Worm (Caenorhabditis elegans) whole organism, L1 larva: ENCODE measurements around the gene dmd-10.

ENCODE experiments used
- C04F5.9 ChIP-seq: sonication (generic microtip); optimal IDR thresholded peaks from 2 replicates; lab custom pipeline; 2016; ENCODE audit warnings: missing genetic modification characterization, missing compliant biosample characterization
- C34B4.2 ChIP-seq: sonication (generic microtip); optimal IDR thresholded peaks from 2 replicates; lab custom pipeline; 2017; ENCODE audit warnings: mild to moderate bottlenecking, missing genetic modification characterization, missing compliant biosample characterization
- F16B12.6 ChIP-seq: fragments of 150-350 bp; optimal IDR thresholded peaks from 2 replicates; lab custom pipeline; 2014; ENCODE audit warnings: missing biosample characterization, missing genetic modification characterization
- Y116A8C.19 ChIP-seq: sonication (generic microtip); optimal IDR thresholded peaks from 2 replicates; lab custom pipeline; 2016; ENCODE audit warnings: missing compliant biosample characterization, missing genetic modification characterization, borderline replicate concordance
- aha-1 ChIP-seq: fragments of 150-350 bp; optimal IDR thresholded peaks from 2 replicates; lab custom pipeline; 2014; ENCODE audit warnings: missing biosample characterization, missing genetic modification characterization
- alr-1 ChIP-seq: fragments of 200-800 bp; sonication (Bioruptor generic); optimal IDR thresholded peaks from 2 replicates; lab custom pipeline; 2018; ENCODE audit warnings: borderline replicate concordance, mild to moderate bottlenecking, missing genetic modification characterization, missing compliant biosample characterization
- aly-2 ChIP-seq: fragments of 150-350 bp; optimal IDR thresholded peaks from 2 replicates; lab custom pipeline; 2014; ENCODE audit warnings: missing biosample characterization, missing genetic modification characterization
- ama-1 ChIP-seq: fragments of 150-350 bp; optimal IDR thresholded peaks from 2 replicates; lab custom pipeline; 2014
- blmp-1 ChIP-seq: fragments of 150-350 bp; optimal IDR thresholded peaks from 2 replicates; lab custom pipeline; 2014; ENCODE audit warnings: missing biosample characterization, missing genetic modification characterization
- ceh-8 ChIP-seq: fragments of 200-800 bp; sonication (Bioruptor generic); optimal IDR thresholded peaks from 2 replicates; lab custom pipeline; 2018; ENCODE audit warnings: mild to moderate bottlenecking, missing genetic modification characterization, moderate library complexity, missing compliant biosample characterization
- ceh-88 ChIP-seq: fragments of 200-800 bp; sonication (Bioruptor generic); IDR thresholded peaks from 2 replicates; pipeline ENCODE4 v1.3.6; 2022; ENCODE audit warnings: missing genetic modification characterization, missing compliant biosample characterization
- ceh-90 ChIP-seq: sonication (generic microtip); optimal IDR thresholded peaks from 2 replicates; lab custom pipeline; 2016; ENCODE audit warnings: missing genetic modification characterization, missing compliant biosample characterization
- ces-1 ChIP-seq: fragments of 150-350 bp; optimal IDR thresholded peaks from 2 replicates; lab custom pipeline; 2014; ENCODE audit warnings: missing biosample characterization, missing genetic modification reagents, missing genetic modification characterization
- efl-1 ChIP-seq, 4 experiments: fragments of 150-350 bp; optimal IDR thresholded peaks in 3 of 4; peaks in 1 of 4; 1 replicate in 1 of 4; 2 replicates in 3 of 4; lab custom pipeline; 2014; ENCODE audit warnings: missing biosample characterization in 2 of 4, missing genetic modification characterization in 2 of 4, missing genetic modification reagents in 2 of 4
- egl-13 ChIP-seq: sonication (generic microtip); optimal IDR thresholded peaks from 2 replicates; lab custom pipeline; 2016; ENCODE audit warnings: missing genotype, missing genetic modification reagents, missing genetic modification characterization, missing compliant biosample characterization
- elt-2 ChIP-seq: sonication (generic microtip); optimal IDR thresholded peaks from 2 replicates; lab custom pipeline; 2016; ENCODE audit warnings: missing genetic modification characterization, mild to moderate bottlenecking, inconsistent platforms, missing compliant biosample characterization, missing genetic modification reagents
- fkh-10 ChIP-seq: sonication (generic microtip); optimal IDR thresholded peaks from 2 replicates; lab custom pipeline; 2017; ENCODE audit warnings: missing biosample characterization, missing genetic modification reagents, missing genetic modification characterization
- lin-13 ChIP-seq: fragments of 150-350 bp; optimal IDR thresholded peaks from 2 replicates; lab custom pipeline; 2014; ENCODE audit warnings: missing biosample characterization, missing genetic modification reagents, missing genetic modification characterization
- lin-14 ChIP-seq: fragments of 200-800 bp; sonication (Bioruptor generic); optimal IDR thresholded peaks from 2 replicates; lab custom pipeline; 2018; ENCODE audit warnings: mild to moderate bottlenecking, missing genetic modification characterization, moderate library complexity, missing compliant biosample characterization
- lin-15B ChIP-seq: fragments of 150-350 bp; sonication (generic microtip); optimal IDR thresholded peaks from 3 replicates; lab custom pipeline; 2014; ENCODE audit warnings: missing biosample characterization, missing genetic modification characterization
- lir-3 ChIP-seq: sonication (generic microtip); optimal IDR thresholded peaks from 2 replicates; lab custom pipeline; 2016; ENCODE audit warnings: mild to moderate bottlenecking, missing genetic modification characterization, moderate library complexity, missing compliant biosample characterization; ENCODE audit not compliant: poor library complexity
- lsy-2 ChIP-seq, 2 experiments: fragments of 150-350 bp; optimal IDR thresholded peaks; 2 replicates each; lab custom pipeline; 2014; ENCODE audit warnings: missing biosample characterization in 2 of 2, missing genetic modification characterization in 2 of 2
- mdl-1 ChIP-seq, 2 experiments: fragments of 150-350 bp; optimal IDR thresholded peaks; 2 replicates each; lab custom pipeline; 2014 to 2017; ENCODE audit warnings: missing biosample characterization in 2 of 2, missing genetic modification characterization in 2 of 2, inconsistent platforms in 1 of 2
- mep-1 ChIP-seq: fragments of 150-350 bp; optimal IDR thresholded peaks from 2 replicates; lab custom pipeline; 2014; ENCODE audit warnings: missing biosample characterization, missing genetic modification characterization
- nhr-12 ChIP-seq: sonication (generic microtip); optimal IDR thresholded peaks from 2 replicates; lab custom pipeline; 2017; ENCODE audit warnings: missing biosample characterization, missing genetic modification characterization
- nhr-19 ChIP-seq: fragments of 200-800 bp; sonication (Bioruptor generic); conservative IDR thresholded peaks from 2 replicates; pipeline ENCODE4 v1.3.6; 2022; ENCODE audit warnings: missing genetic modification characterization, missing compliant biosample characterization
- nhr-20 ChIP-seq: sonication (generic microtip); optimal IDR thresholded peaks from 2 replicates; lab custom pipeline; 2016; ENCODE audit warnings: mild to moderate bottlenecking, missing genetic modification characterization, missing compliant biosample characterization
- nhr-237 ChIP-seq: fragments of 150-350 bp; optimal IDR thresholded peaks from 2 replicates; lab custom pipeline; 2014; ENCODE audit warnings: missing biosample characterization, missing genetic modification characterization
- nhr-28 ChIP-seq: fragments of 150-350 bp; optimal IDR thresholded peaks from 2 replicates; lab custom pipeline; 2014; ENCODE audit warnings: missing biosample characterization, missing genetic modification characterization
- nhr-71 ChIP-seq: sonication (generic microtip); optimal IDR thresholded peaks from 2 replicates; lab custom pipeline; 2016; ENCODE audit warnings: mild to moderate bottlenecking, missing genetic modification characterization, moderate library complexity, missing compliant biosample characterization
- nhr-76 ChIP-seq: sonication (generic microtip); optimal IDR thresholded peaks from 2 replicates; lab custom pipeline; 2017; ENCODE audit warnings: missing biosample characterization, missing genetic modification characterization
- nhr-77 ChIP-seq: fragments of 150-350 bp; optimal IDR thresholded peaks from 2 replicates; lab custom pipeline; 2014; ENCODE audit warnings: missing biosample characterization, missing genetic modification characterization
- nhr-90 ChIP-seq: sonication (generic microtip); optimal IDR thresholded peaks from 2 replicates; lab custom pipeline; 2016; ENCODE audit warnings: mild to moderate bottlenecking, missing genetic modification characterization, missing compliant biosample characterization; ENCODE audit not compliant: poor library complexity
- pax-3 ChIP-seq: fragments of 200-800 bp; sonication (Bioruptor generic); optimal IDR thresholded peaks from 2 replicates; lab custom pipeline; 2018; ENCODE audit warnings: mild to moderate bottlenecking, missing genetic modification characterization, moderate library complexity, missing compliant biosample characterization
- skn-1 ChIP-seq: fragments of 150-350 bp; optimal IDR thresholded peaks from 2 replicates; lab custom pipeline; 2014; ENCODE audit warnings: missing biosample characterization, missing genetic modification characterization
- snu-23 ChIP-seq: sonication (generic microtip); optimal IDR thresholded peaks from 2 replicates; lab custom pipeline; 2016; ENCODE audit warnings: missing genetic modification characterization, missing compliant biosample characterization
- tbx-2 ChIP-seq: sonication (generic microtip); optimal IDR thresholded peaks from 2 replicates; lab custom pipeline; 2016; ENCODE audit warnings: missing genetic modification characterization, missing compliant biosample characterization
- unc-130 ChIP-seq: fragments of 150-350 bp; optimal IDR thresholded peaks from 2 replicates; lab custom pipeline; 2017; ENCODE audit warnings: missing biosample characterization, missing genetic modification characterization, inconsistent platforms
- unc-86 ChIP-seq: sonication (generic microtip); optimal IDR thresholded peaks from 2 replicates; lab custom pipeline; 2016; ENCODE audit warnings: missing genetic modification characterization, missing compliant biosample characterization
- unc-98 ChIP-seq: fragments of 200-800 bp; sonication (Bioruptor generic); IDR thresholded peaks from 2 replicates; pipeline ENCODE4 v1.3.6; 2022; ENCODE audit warnings: missing genetic modification characterization, missing compliant biosample characterization
- xbp-1 ChIP-seq: sonication (generic microtip); optimal IDR thresholded peaks from 2 replicates; lab custom pipeline; 2016; ENCODE audit warnings: missing genetic modification characterization, missing compliant biosample characterization
- zag-1 ChIP-seq: fragments of 150-350 bp; optimal IDR thresholded peaks from 2 replicates; lab custom pipeline; 2014; ENCODE audit warnings: missing biosample characterization, missing genetic modification characterization
- zip-4 ChIP-seq: fragments of 200-800 bp; sonication (Bioruptor generic); optimal IDR thresholded peaks from 2 replicates; lab custom pipeline; 2018; ENCODE audit warnings: mild to moderate bottlenecking, missing genetic modification characterization, moderate library complexity, missing compliant biosample characterization
- ztf-4 ChIP-seq: fragments of 150-350 bp; optimal IDR thresholded peaks from 2 replicates; lab custom pipeline; 2014; ENCODE audit warnings: missing biosample characterization, missing genetic modification characterization

The dmd-10 gene

ce11 chrV:13212584-13212983, 23.8 kb downstream of the dmd-10 start (continued):
- TF ChIP-seq mdl-1 (tag; optimal IDR thresholded peaks at IDR 0.05; lab: Kevin White, UChicago) (peak in 1 of 2 experiments; percentile 61), aly-2 (no peak), zag-1 (no peak), zip-4 (GFP tag; lab: Kevin White, UChicago) (no peak), pax-3 (tag; lab: Kevin White, UChicago) (peak; percentile 70)

ce11 chrV:13209567-13209966, 26.8 kb downstream of the dmd-10 start, which contains the start of gene F57B1.6:
Gene F57B1.6, plus strand, starts transcription at chrV:13209645.
- no peak for TF ChIP-seq Y116A8C.19 (tag; lab: Kevin White, UChicago)
- no peak for TF ChIP-seq nhr-12
- no peak for TF ChIP-seq nhr-28 (tag; lab: Kevin White, UChicago)
- no peak for TF ChIP-seq C04F5.9 (tag; lab: Kevin White, UChicago)

- TF ChIP-seq nhr-77 (tag; lab: Kevin White, UChicago) (no peak), lin-14 (GFP tag; lab: Kevin White, UChicago) (peak; percentile 39), nhr-19 (GFP tag; lab: Robert Waterston, UW) (no peak), xbp-1 (tag; lab: Kevin White, UChicago) (no peak), mep-1 (no peak), skn-1 (no peak), unc-86 (tag; lab: Kevin White, UChicago) (peak; percentile 9), lin-13 (no peak), nhr-12 (no peak)
- TF ChIP-seq, all 84 proteins: peak for 2
These were observed 29.0 kb downstream of the dmd-10 start, which contains the start of gene F57B1.5 for ce11 chrV:13207426-13207825. Gene F57B1.5, plus strand, starts transcription at chrV:13207726.

ce11 chrV:13206514-13206913, 29.9 kb downstream of the dmd-10 start:
- TF ChIP-seq ces-1 = no peak
- TF ChIP-seq unc-130 (tag; lab: Kevin White, UChicago) = no peak
- TF ChIP-seq efl-1 (optimal IDR thresholded peaks at IDR 0.05; lab: Kevin White, UChicago) = no peak
- peak in 1 of 2 experiments; percentile 58 for TF ChIP-seq efl-1 (GFP tag; optimal IDR thresholded peaks at IDR 0.05 in 1 of 2; lab: Kevin White, UChicago)
- peak; percentile 18 for TF ChIP-seq fkh-10 (GFP tag; lab: Kevin White, UChicago)
- no peak for TF ChIP-seq aha-1
- TF ChIP-seq lin-14 (GFP tag; lab: Kevin White, UChicago) = peak; percentile 55
- TF ChIP-seq nhr-90 (tag; lab: Kevin White, UChicago) = no peak
- no peak for TF ChIP-seq egl-13 (tag; lab: Kevin White, UChicago)

ce11 chrV:13202127-13202610, 34.2 kb downstream of the dmd-10 start, which contains the start of the genes col-159 and col-160:
Gene col-159, minus strand, starts transcription at chrV:13202177.
Gene col-160, minus strand, starts transcription at chrV:13202189.
- TF ChIP-seq F16B12.6 (tag; lab: Kevin White, UChicago) (no peak), C34B4.2 (tag; lab: Kevin White, UChicago) (no peak), nhr-19 (GFP tag; lab: Robert Waterston, UW) (peak; percentile 28; the same call in 1 of the 2 replicates), nhr-20 (peak; percentile 57), nhr-28 (tag; lab: Kevin White, UChicago) (no peak), unc-130 (tag; lab: Kevin White, UChicago) (no peak), ztf-4 (tag; lab: Kevin White, UChicago) (no peak), nhr-71 (tag; lab: Kevin White, UChicago) (peak; percentile 60), nhr-76 (no peak), elt-2 (tag; lab: Kevin White, UChicago) (no peak), pax-3 (tag; lab: Kevin White, UChicago) (no peak), lin-13 (no peak), alr-1 (tag; lab: Kevin White, UChicago) (no peak), tbx-2 (tag; lab: Kevin White, UChicago) (peak; percentile 59), lsy-2 (tag; optimal IDR thresholded peaks at IDR 0.05; lab: Kevin White, UChicago) (peak in 1 of 2 experiments; percentile 26), lir-3 (tag; lab: Kevin White, UChicago) (no peak), fkh-10 (GFP tag; lab: Kevin White, UChicago) (no peak), snu-23 (GFP tag; lab: Kevin White, UChicago) (peak; percentile 44), ceh-8 (no peak), nhr-237 (no peak), lin-15B (tag; lab: Kevin White, UChicago) (no peak), zag-1 (no peak), nhr-77 (tag; lab: Kevin White, UChicago) (no peak), aly-2 (no peak), ceh-90 (tag; lab: Kevin White, UChicago) (no peak), ama-1 (lab: Kevin White, UChicago) (no peak), unc-98 (GFP tag; lab: Robert Waterston, UW) (no peak), blmp-1 (tag; lab: Kevin White, UChicago) (peak; percentile 94), Y116A8C.19 (tag; lab: Kevin White, UChicago) (no peak), ceh-88 (no peak)
